Worm (Caenorhabditis elegans): Measurements from ENCODE around the gene srh-30.

srh-30 gene

DNA sequence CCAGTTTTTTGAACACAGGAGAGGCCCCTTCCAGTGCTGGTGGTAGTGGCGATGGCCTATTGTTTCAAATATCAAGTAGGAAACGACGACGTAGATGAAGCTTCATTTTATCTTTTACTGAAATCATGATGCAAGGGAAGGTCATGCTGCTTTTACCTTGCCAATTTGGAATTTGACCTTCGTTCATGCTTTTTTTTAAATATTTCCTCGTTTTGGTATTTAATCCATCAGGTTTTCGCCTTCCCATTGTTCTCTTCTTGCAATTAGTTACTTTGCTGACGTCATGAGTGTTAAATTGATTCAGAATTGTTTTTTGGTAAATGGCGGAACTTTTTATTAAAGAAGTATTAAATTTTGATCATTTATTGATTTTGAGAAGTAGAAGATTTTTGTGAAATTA lies 35.4 kb downstream of the srh-30 start:
- TF ChIP-seq zip-5 (tag; optimal IDR thresholded peaks at IDR 0.05) (no peak), F13H6.1 (tag; optimal IDR thresholded peaks at IDR 0.05) (no peak), pqm-1 (tag; optimal IDR thresholded peaks at IDR 0.05) (no peak), pros-1 (tag; optimal IDR thresholded peaks at IDR 0.05) (no peak), ztf-16 (tag; optimal IDR thresholded peaks at IDR 0.05) (no peak)

ce11 chrV:6732995-6733394 lies 38.5 kb downstream of the srh-30 start, which contains the start of gene grl-8:
TSS of gene grl-8 (minus strand) at chrV:6733095.
- TF ChIP-seq unc-55 (GFP tag; optimal IDR thresholded peaks at IDR 0.05) (no peak), elt-2 (tag; optimal IDR thresholded peaks at IDR 0.05) (no peak)

DNA sequence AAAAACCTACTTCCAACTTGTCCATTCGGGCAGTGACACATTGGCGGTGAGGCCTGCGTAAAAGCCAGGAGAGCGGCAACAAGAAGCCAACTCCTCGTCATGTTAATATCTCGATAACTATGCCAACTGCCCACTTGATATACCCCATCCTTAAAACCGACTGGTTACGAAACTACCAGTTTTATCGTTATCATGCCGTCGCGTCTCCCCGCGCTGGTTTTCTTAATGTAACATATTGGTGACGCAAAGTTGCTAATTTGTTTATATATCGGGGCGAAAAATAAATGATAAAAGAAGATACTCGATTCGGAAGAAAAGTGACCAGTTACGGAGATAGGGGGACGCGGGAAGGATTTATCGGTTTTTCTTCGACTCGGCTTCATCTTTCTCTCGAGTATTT lies 40.0 kb downstream of the srh-30 start, which contains the start of gene grl-9:
TSS of gene grl-9 (minus strand) at position 101 of the 400 bp plus-strand sequence.
- TF ChIP-seq pros-1 (tag; optimal IDR thresholded peaks at IDR 0.05) (no peak), ama-1 (optimal IDR thresholded peaks at IDR 0.05) (no peak), K02D7.2 (tag; optimal IDR thresholded peaks at IDR 0.05) (no peak), elt-2 (tag; optimal IDR thresholded peaks at IDR 0.05) (no peak), nfya-1 (tag; optimal IDR thresholded peaks at IDR 0.05) (no peak), ahr-1 (tag; optimal IDR thresholded peaks at IDR 0.05) (no peak)

ce11 chrV:6727222-6727621 lies 44.3 kb downstream of the srh-30 start, which contains the start of gene ZC487.1:
TSS of gene ZC487.1 (plus strand) at chrV:6727522.
- TF ChIP-seq pax-1 (tag; optimal IDR thresholded peaks at IDR 0.05) (no peak), ama-1 (optimal IDR thresholded peaks at IDR 0.05) (no peak), ceh-24 (tag; optimal IDR thresholded peaks at IDR 0.05) (no peak), Y22D7AL.16 (tag; optimal IDR thresholded peaks at IDR 0.05) (no peak), dmd-4 (tag; optimal IDR thresholded peaks at IDR 0.05; ENCODE audit: borderline replicate concordance) (no peak)

DNA sequence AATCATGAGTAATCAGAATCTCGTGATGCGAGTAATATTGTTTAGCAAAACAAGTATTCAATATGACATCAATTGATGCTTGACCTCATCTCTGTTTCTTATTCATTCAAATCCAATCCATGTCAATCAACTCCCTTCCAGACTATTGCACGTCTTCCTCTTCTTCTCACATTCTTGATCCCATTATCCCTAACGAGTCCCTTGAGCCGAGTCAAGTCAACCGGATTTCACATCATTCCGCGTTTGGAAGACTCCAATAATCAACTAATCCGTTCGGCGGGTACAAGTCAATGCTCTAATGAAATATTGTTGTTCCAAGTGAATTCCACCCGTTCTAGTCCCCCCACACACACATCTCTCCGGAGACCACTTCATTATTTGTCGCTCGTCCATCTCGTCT lies 45.3 kb downstream of the srh-30 start:
- peak; percentile 93 for TF ChIP-seq unc-42 (tag; optimal IDR thresholded peaks at IDR 0.05)
- no peak for TF ChIP-seq nhr-11 (tag; optimal IDR thresholded peaks at IDR 0.05)
- no peak for TF ChIP-seq ahr-1 (tag; optimal IDR thresholded peaks at IDR 0.05)
- TF ChIP-seq T23F11.4 (GFP tag; optimal IDR thresholded peaks at IDR 0.05): no peak
- TF ChIP-seq lin-11 (tag; optimal IDR thresholded peaks at IDR 0.05): no peak
- no peak for TF ChIP-seq pat-9 (tag; optimal IDR thresholded peaks at IDR 0.05)
- no peak for TF ChIP-seq K02D7.2 (tag; optimal IDR thresholded peaks at IDR 0.05)
- no peak for TF ChIP-seq dve-1 (tag; optimal IDR thresholded peaks at IDR 0.05)
- TF ChIP-seq C08G9.2 (tag; optimal IDR thresholded peaks at IDR 0.05): no peak
- TF ChIP-seq ceh-31 (tag; optimal IDR thresholded peaks at IDR 0.05): peak; percentile 33
- no peak for TF ChIP-seq hlh-6 (tag; optimal IDR thresholded peaks at IDR 0.05)
- TF ChIP-seq ets-4 (tag; optimal IDR thresholded peaks at IDR 0.05): no peak
- TF ChIP-seq odd-2 (tag; optimal IDR thresholded peaks at IDR 0.05): no peak

DNA sequence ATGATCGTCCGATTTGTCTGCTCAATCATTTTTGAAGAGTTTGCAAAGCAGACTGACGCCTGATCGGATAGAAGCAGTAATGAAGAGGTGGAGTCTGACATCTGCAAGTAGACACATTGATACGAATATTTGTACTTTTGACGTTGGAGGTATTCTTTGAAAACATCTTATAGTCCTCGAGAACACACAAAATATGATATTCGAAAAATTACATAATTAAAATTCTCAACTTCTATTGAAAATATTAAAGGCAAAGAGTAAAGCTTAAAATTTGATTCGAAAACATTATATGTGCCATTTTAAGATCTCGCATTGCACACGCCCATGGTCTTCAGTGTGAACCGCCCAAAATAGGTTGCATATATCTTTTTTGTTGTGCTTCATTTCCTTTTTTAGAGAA lies 49.2 kb downstream of the srh-30 start, which contains the start of gene ZC487.2:
TSS of gene ZC487.2 (minus strand) at position 101 of the 400 bp plus-strand sequence.
- TF ChIP-seq pat-9 (tag; optimal IDR thresholded peaks at IDR 0.05) (no peak), pha-4 (tag; optimal IDR thresholded peaks at IDR 0.05) (no peak), eyg-1 (tag; optimal IDR thresholded peaks at IDR 0.05) (no peak), tbx-7 (tag; optimal IDR thresholded peaks at IDR 0.05) (no peak), zip-5 (tag; optimal IDR thresholded peaks at IDR 0.05) (no peak), fax-1 (tag; optimal IDR thresholded peaks at IDR 0.05) (no peak), hlh-30 (tag; optimal IDR thresholded peaks at IDR 0.05; ENCODE audit: insufficient read depth) (no peak), C08G9.2 (tag; optimal IDR thresholded peaks at IDR 0.05) (no peak)

Data from whole organism, late embryonic.